Fruit fly (Drosophila melanogaster) whole organism, pupa: ENCODE measurements around the gene Clc.

Experiments used
- CG10348 ChIP-seq: fragments of 200-800 bp; sonication (Bioruptor generic); IDR thresholded peaks from 2 replicates; pipeline ENCODE4 v1.3.6; 2022; ENCODE audit warnings: missing biosample characterization, missing genetic modification characterization
- CG12605 ChIP-seq: fragments of 200-800 bp; sonication (Bioruptor generic); IDR thresholded peaks from 2 replicates; pipeline ENCODE4 v1.3.6; 2022; ENCODE audit warnings: missing biosample characterization, missing genetic modification characterization
- CG13204 ChIP-seq: fragments of 200-800 bp; sonication (Bioruptor generic); optimal IDR thresholded peaks from 2 replicates; lab custom pipeline; 2018; ENCODE audit warnings: missing biosample characterization, mild to moderate bottlenecking, missing genetic modification characterization, moderate library complexity
- CG15710 ChIP-seq: fragments of 200-800 bp; sonication (Bioruptor generic); optimal IDR thresholded peaks from 2 replicates; lab custom pipeline; 2018; ENCODE audit warnings: missing biosample characterization, mild to moderate bottlenecking, missing genetic modification characterization, moderate library complexity
- CG17806 ChIP-seq: fragments of 200-800 bp; sonication (Bioruptor generic); optimal IDR thresholded peaks from 2 replicates; lab custom pipeline; 2018; ENCODE audit warnings: missing biosample characterization, mild to moderate bottlenecking, missing genetic modification characterization, moderate library complexity
- CG32121 ChIP-seq: fragments of 200-800 bp; sonication (Bioruptor generic); IDR thresholded peaks from 2 replicates; pipeline ENCODE4 v1.3.6; 2022; ENCODE audit warnings: missing biosample characterization, missing genetic modification characterization
- CG34367 ChIP-seq: fragments of 200-800 bp; sonication (Bioruptor generic); optimal IDR thresholded peaks from 2 replicates; lab custom pipeline; 2018; ENCODE audit warnings: missing biosample characterization, mild to moderate bottlenecking, missing genetic modification characterization
- CG4496 ChIP-seq: fragments of 200-800 bp; sonication (Bioruptor generic); IDR thresholded peaks from 3 replicates; pipeline ENCODE4 v1.3.6; 2022; ENCODE audit warnings: missing biosample characterization, missing genetic modification characterization
- CG8159 ChIP-seq: fragments of 200-800 bp; sonication (Bioruptor generic); optimal IDR thresholded peaks from 3 replicates; lab custom pipeline; 2018; ENCODE audit warnings: missing biosample characterization, mild to moderate bottlenecking, missing genetic modification characterization, moderate library complexity
- CG8301 ChIP-seq: fragments of 200-800 bp; sonication (Bioruptor generic); optimal IDR thresholded peaks from 2 replicates; lab custom pipeline; 2018; ENCODE audit warnings: missing biosample characterization, mild to moderate bottlenecking, missing genetic modification characterization
- CG9948 ChIP-seq: fragments of 200-800 bp; sonication (Bioruptor generic); optimal IDR thresholded peaks from 2 replicates; lab custom pipeline; 2018; ENCODE audit warnings: missing biosample characterization, mild to moderate bottlenecking, missing genetic modification characterization, moderate library complexity
- D1 ChIP-seq: fragments of 200-800 bp; sonication (Bioruptor generic); optimal IDR thresholded peaks from 2 replicates; lab custom pipeline; 2018; ENCODE audit warnings: missing biosample characterization, mild to moderate bottlenecking, missing genetic modification characterization, moderate library complexity
- EcR ChIP-seq: fragments of 200-800 bp; sonication (Bioruptor generic); optimal IDR thresholded peaks from 3 replicates; lab custom pipeline; 2019; ENCODE audit warnings: missing biosample characterization, missing genetic modification characterization, mild to moderate bottlenecking, moderate library complexity, missing genetic modification reagents
- Ets98B ChIP-seq: fragments of 200-800 bp; sonication (Bioruptor generic); IDR thresholded peaks from 2 replicates; pipeline ENCODE4 v1.3.6; 2022; ENCODE audit warnings: missing biosample characterization, missing genetic modification characterization
- Pif1A ChIP-seq: fragments of 200-800 bp; sonication (Bioruptor generic); optimal IDR thresholded peaks from 3 replicates; lab custom pipeline; 2016; ENCODE audit warnings: missing biosample characterization, missing genetic modification characterization
- Pif1B ChIP-seq: fragments of 200-800 bp; sonication (Bioruptor generic); optimal IDR thresholded peaks from 3 replicates; lab custom pipeline; 2016; ENCODE audit warnings: missing biosample characterization, missing genetic modification characterization
- Snoo ChIP-seq: fragments of 200-800 bp; sonication (Bioruptor generic); optimal IDR thresholded peaks from 3 replicates; lab custom pipeline; 2017; ENCODE audit warnings: missing biosample characterization, mild to moderate bottlenecking, missing genetic modification characterization, inconsistent platforms
- fd96Ca ChIP-seq: fragments of 200-800 bp; sonication (Bioruptor generic); IDR thresholded peaks from 3 replicates; pipeline ENCODE4 v1.3.6; 2022; ENCODE audit warnings: missing biosample characterization, missing genetic modification characterization
- gl ChIP-seq: fragments of 200-800 bp; sonication (Bioruptor generic); optimal IDR thresholded peaks from 2 replicates; lab custom pipeline; 2018; ENCODE audit warnings: missing biosample characterization, mild to moderate bottlenecking, missing genetic modification characterization
- rn ChIP-seq: fragments of 200-800 bp; sonication (Bioruptor generic); IDR thresholded peaks from 2 replicates; pipeline ENCODE4 v1.3.6; 2022; ENCODE audit warnings: missing biosample characterization, missing genetic modification characterization

Gene Clc

dm6 chr3L:20287046-20287445, 46.2 kb downstream of the Clc start:
- no peak for TF ChIP-seq CG10348
- TF ChIP-seq CG9948, result no peak
- TF ChIP-seq Snoo, result no peak
- TF ChIP-seq Pif1A (GFP tag; lab: Kevin White, UChicago), result no peak
- no peak for TF ChIP-seq CG8159 (tag; lab: Kevin White, UChicago)
- no peak for TF ChIP-seq Pif1B (GFP tag; lab: Kevin White, UChicago)
- no peak for TF ChIP-seq CG13204 (GFP tag; lab: Kevin White, UChicago)
- TF ChIP-seq EcR (GFP tag; lab: Kevin White, UChicago), result no peak
- TF ChIP-seq D1, result no peak
- no peak for TF ChIP-seq fd96Ca (GFP tag; lab: Robert Waterston, UW)
- TF ChIP-seq CG12605 (GFP tag; lab: Robert Waterston, UW), result no peak
- no peak for TF ChIP-seq CG15710
- TF ChIP-seq Ets98B, result no peak
- no peak for TF ChIP-seq gl
- TF ChIP-seq rn (GFP tag; lab: Robert Waterston, UW), result no peak
- no peak for TF ChIP-seq CG34367 (tag; lab: Kevin White, UChicago)
- TF ChIP-seq CG4496 (GFP tag; lab: Robert Waterston, UW), result no peak
- no peak for TF ChIP-seq CG32121
- no peak for TF ChIP-seq CG17806 (tag; lab: Kevin White, UChicago)
- TF ChIP-seq CG8301, result no peak
